Fruit fly (Drosophila melanogaster): ENCODE measurements around the gene mol.

mol gene

dm6 chr2L:14997370-14997769 is at the start of gene mol:
TSS of gene mol (minus strand) at chr2L:14997559.
- TF ChIP-seq CG34367 (tag; optimal IDR thresholded peaks at IDR 0.05) (peak; percentile 1), Ets98B (GFP tag; IDR thresholded peaks at IDR 0.05) (peak; percentile 52; the same call in 1 of the 2 replicates), CG15710 (tag; optimal IDR thresholded peaks at IDR 0.05) (peak; percentile 16), CG12605 (GFP tag; IDR thresholded peaks at IDR 0.05) (0 out of 2 replicates have a peak, but pooled peaks have one; percentile 27), CG13204 (GFP tag; optimal IDR thresholded peaks at IDR 0.05) (no peak), CG8159 (tag; optimal IDR thresholded peaks at IDR 0.05) (peak; percentile 4), gl (tag; optimal IDR thresholded peaks at IDR 0.05) (peak; percentile 51), CG32121 (GFP tag; IDR thresholded peaks at IDR 0.05) (no peak), EcR (GFP tag; optimal IDR thresholded peaks at IDR 0.05) (peak; percentile 41), CG8301 (tag; optimal IDR thresholded peaks at IDR 0.05) (no peak), CG4496 (GFP tag; IDR thresholded peaks at IDR 0.05) (peak; percentile 70), Snoo (tag; optimal IDR thresholded peaks at IDR 0.05) (no peak), D1 (tag; optimal IDR thresholded peaks at IDR 0.05) (peak; percentile 34)

DNA sequence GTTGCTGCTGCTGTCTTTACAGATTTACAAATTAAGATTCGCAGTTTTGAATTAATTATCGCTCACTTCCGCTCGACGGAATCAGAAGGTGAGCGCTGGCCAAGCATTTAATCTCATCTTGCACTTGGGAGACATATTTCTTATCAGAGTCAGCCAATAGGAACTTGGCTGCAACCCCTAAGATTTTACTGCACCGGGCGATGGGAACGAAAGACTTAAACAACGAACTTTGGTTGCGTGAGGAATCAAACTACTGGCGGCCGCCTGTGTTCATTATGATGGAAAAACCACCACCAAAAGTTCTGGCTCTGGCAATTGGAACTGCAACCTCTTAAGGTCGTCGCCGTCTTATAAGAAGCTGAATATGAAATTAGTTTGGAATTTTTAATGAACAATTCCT is 46.4 kb upstream of the mol start:
- TF ChIP-seq CG34367 (tag; optimal IDR thresholded peaks at IDR 0.05) (no peak), CG10348 (GFP tag; IDR thresholded peaks at IDR 0.05) (no peak), CG14655 (GFP tag; optimal IDR thresholded peaks at IDR 0.05) (no peak), Snoo (tag; optimal IDR thresholded peaks at IDR 0.05) (no peak), CG13204 (GFP tag; optimal IDR thresholded peaks at IDR 0.05) (no peak), EcR (GFP tag; optimal IDR thresholded peaks at IDR 0.05) (no peak), CG4496 (GFP tag; IDR thresholded peaks at IDR 0.05) (no peak), fd96Ca (GFP tag; IDR thresholded peaks at IDR 0.05) (no peak), CG12605 (GFP tag; IDR thresholded peaks at IDR 0.05) (no peak), Ets98B (GFP tag; IDR thresholded peaks at IDR 0.05) (no peak), D1 (tag; optimal IDR thresholded peaks at IDR 0.05) (no peak), CG15710 (tag; optimal IDR thresholded peaks at IDR 0.05) (no peak), Pif1B (GFP tag; optimal IDR thresholded peaks at IDR 0.05) (no peak)

DNA sequence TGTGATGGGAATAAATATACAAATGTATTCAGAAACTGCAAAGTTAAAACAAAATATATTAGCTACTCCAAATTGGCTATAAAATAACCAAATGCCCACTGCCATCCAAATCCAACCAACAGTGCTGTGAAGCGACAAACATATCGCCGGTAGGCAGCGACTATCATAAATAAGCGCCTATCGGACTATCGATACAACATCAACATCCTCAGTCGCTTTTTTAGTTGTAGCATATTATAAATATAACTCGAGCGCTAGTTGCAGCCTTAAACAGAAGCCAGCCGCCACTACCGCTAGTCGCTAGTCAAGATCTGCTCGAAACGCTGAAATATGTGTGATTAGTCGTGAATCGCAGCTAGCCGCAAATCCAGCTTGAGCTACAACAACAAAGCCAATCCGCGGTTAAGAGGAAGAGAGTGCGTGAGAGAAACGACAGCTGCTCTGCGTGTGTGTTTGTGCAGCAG is 42.0 kb upstream of the mol start:
- no peak for TF ChIP-seq CG15710 (tag; optimal IDR thresholded peaks at IDR 0.05)
- TF ChIP-seq CG4496 (GFP tag; IDR thresholded peaks at IDR 0.05) = peak; percentile 42; the same call in 1 of the 3 replicates

DNA sequence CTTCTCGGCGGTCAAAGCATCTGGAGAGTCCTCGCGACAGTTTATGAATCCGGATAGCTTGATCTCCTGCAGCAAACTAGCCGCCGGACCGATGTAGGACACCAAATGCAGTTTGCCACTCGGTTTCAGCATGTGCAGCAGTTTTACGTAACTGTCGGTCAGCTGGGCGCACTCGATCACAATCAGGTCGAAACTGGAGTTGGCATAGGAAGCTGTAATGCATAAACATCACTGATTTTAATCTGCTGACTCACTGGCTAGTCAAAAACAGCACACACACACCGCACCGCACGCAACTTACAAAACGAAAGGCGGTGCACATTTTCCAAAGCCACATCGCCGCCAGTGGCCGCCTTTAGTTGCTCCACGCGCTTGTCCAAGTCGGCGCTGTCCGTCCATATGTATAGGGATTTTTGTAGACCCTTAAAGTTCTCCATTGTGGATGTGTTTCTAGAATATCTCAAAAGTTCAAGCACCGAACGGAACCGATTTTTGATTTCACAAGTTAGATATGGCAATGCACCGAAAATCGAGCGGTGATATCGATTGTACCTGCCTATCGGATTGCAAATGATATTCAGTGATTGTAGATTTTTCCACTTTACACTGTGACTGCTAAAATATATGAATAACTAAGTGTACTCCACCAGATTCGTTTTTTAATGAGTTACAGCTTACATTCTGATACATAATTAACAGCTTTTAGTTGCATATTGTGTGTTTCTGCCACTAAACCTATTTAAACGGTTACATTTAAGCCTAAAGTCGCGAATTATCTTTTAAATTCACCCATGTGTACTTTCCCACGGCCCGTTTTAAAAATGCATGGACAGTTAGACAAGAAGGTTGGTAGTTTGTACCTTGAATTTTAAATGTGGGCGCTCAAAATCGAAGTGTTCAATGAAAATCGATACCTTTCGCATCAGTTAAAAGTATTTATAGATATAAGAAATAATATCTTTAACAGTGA is 41.3 kb upstream of the mol start, which contains the start of gene CIAPIN1:
Gene CIAPIN1, minus strand, starts transcription at position 523 of the 970 bp plus-strand sequence.
- TF ChIP-seq gl (tag; optimal IDR thresholded peaks at IDR 0.05) = no peak
- no peak for TF ChIP-seq CG8301 (tag; optimal IDR thresholded peaks at IDR 0.05)
- TF ChIP-seq fd96Ca (GFP tag; IDR thresholded peaks at IDR 0.05) = no peak
- no peak for TF ChIP-seq CG14655 (GFP tag; optimal IDR thresholded peaks at IDR 0.05)
- peak; percentile 67 for TF ChIP-seq EcR (GFP tag; optimal IDR thresholded peaks at IDR 0.05)
- TF ChIP-seq Ets98B (GFP tag; IDR thresholded peaks at IDR 0.05) = no peak
- no peak for TF ChIP-seq Pif1A (GFP tag; optimal IDR thresholded peaks at IDR 0.05)

dm6 chr2L:15035366-15035765 is 38.0 kb upstream of the mol start, which contains the start of gene yellow-c:
TSS of gene yellow-c (plus strand) at chr2L:15035394.
- TF ChIP-seq Pif1A (GFP tag; optimal IDR thresholded peaks at IDR 0.05) (no peak), Pif1B (GFP tag; optimal IDR thresholded peaks at IDR 0.05) (no peak), fd96Ca (GFP tag; IDR thresholded peaks at IDR 0.05) (no peak), rn (GFP tag; IDR thresholded peaks at IDR 0.05) (no peak), Ets98B (GFP tag; IDR thresholded peaks at IDR 0.05) (no peak), CG32121 (GFP tag; IDR thresholded peaks at IDR 0.05) (no peak; the same call in 1 of the 2 replicates), CG15710 (tag; optimal IDR thresholded peaks at IDR 0.05) (no peak)

DNA sequence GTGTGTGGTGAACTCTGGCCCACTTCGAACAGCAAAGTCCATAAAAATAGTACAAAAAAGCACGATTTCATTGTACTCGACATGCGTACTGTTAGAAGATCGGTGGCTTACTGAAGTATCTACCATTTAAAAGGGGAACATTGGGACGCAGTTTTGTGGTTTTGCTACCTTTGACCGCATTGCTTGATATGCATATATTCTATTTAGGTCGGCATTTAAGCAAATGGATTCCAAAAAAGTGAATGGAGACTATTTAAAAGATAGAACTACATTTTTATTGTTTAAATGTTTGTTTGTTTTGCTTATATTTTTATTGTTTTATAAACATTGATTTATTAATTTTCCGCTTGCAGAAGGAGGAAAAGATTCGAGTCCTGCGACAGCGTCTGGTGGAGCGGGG is 34.3 kb upstream of the mol start, which contains the start of gene CG31832:
Gene CG31832, minus strand, starts transcription at position 101 of the 400 bp plus-strand sequence.
- TF ChIP-seq CG17806 (tag; optimal IDR thresholded peaks at IDR 0.05) (no peak), Snoo (tag; optimal IDR thresholded peaks at IDR 0.05) (no peak), CG10348 (GFP tag; IDR thresholded peaks at IDR 0.05) (no peak), CG9948 (tag; optimal IDR thresholded peaks at IDR 0.05) (no peak), CG4496 (GFP tag; IDR thresholded peaks at IDR 0.05) (no peak), Ets98B (GFP tag; IDR thresholded peaks at IDR 0.05) (no peak), D1 (tag; optimal IDR thresholded peaks at IDR 0.05) (no peak), Pif1A (GFP tag; optimal IDR thresholded peaks at IDR 0.05) (no peak)

dm6 chr2L:15026582-15026981 is 29.2 kb upstream of the mol start, which contains the start of gene CG33310:
TSS of gene CG33310 (plus strand) at chr2L:15026882.
- TF ChIP-seq CG8301 (tag; optimal IDR thresholded peaks at IDR 0.05) = no peak
- no peak for TF ChIP-seq EcR (GFP tag; optimal IDR thresholded peaks at IDR 0.05)
- no peak for TF ChIP-seq CG17806 (tag; optimal IDR thresholded peaks at IDR 0.05)
- no peak for TF ChIP-seq rn (GFP tag; IDR thresholded peaks at IDR 0.05)
- TF ChIP-seq CG10348 (GFP tag; IDR thresholded peaks at IDR 0.05) = no peak
- TF ChIP-seq CG4496 (GFP tag; IDR thresholded peaks at IDR 0.05) = no peak
- TF ChIP-seq Snoo (tag; optimal IDR thresholded peaks at IDR 0.05) = no peak
- no peak for TF ChIP-seq CG13204 (GFP tag; optimal IDR thresholded peaks at IDR 0.05)
- no peak for TF ChIP-seq CG14655 (GFP tag; optimal IDR thresholded peaks at IDR 0.05)
- no peak for TF ChIP-seq CG9948 (tag; optimal IDR thresholded peaks at IDR 0.05)
- no peak for TF ChIP-seq fd96Ca (GFP tag; IDR thresholded peaks at IDR 0.05)
- TF ChIP-seq CG15710 (tag; optimal IDR thresholded peaks at IDR 0.05) = no peak
- TF ChIP-seq Pif1A (GFP tag; optimal IDR thresholded peaks at IDR 0.05) = no peak
- TF ChIP-seq CG34367 (tag; optimal IDR thresholded peaks at IDR 0.05) = no peak
- TF ChIP-seq CG8159 (tag; optimal IDR thresholded peaks at IDR 0.05) = no peak
- TF ChIP-seq CG12605 (GFP tag; IDR thresholded peaks at IDR 0.05) = no peak
- TF ChIP-seq CG32121 (GFP tag; IDR thresholded peaks at IDR 0.05) = no peak

Measured in whole organism, pupa.